Worm (Caenorhabditis elegans) whole organism, L1 larva: ENCODE data around the gene srh-44.
A peak's percentile ranks its signal among the peaks of the same experiment; 100 is the strongest.

ENCODE experiments used
- blmp-1 ChIP-seq: fragments of 150-350 bp; optimal IDR thresholded peaks from 2 replicates; lab custom pipeline; 2014; ENCODE audit warnings: missing biosample characterization, missing genetic modification characterization
- dsc-1 ChIP-seq: sonication (generic microtip); optimal IDR thresholded peaks from 2 replicates; lab custom pipeline; 2016; ENCODE audit warnings: mild to moderate bottlenecking, missing genetic modification characterization, missing compliant biosample characterization
- elt-3 ChIP-seq, 6 experiments: fragments of 150-350 bp in 1 of 6; sonication (generic microtip); optimal IDR thresholded peaks; 2 replicates each; lab custom pipeline; 2017 to 2018; ENCODE audit warnings: missing biosample characterization in 6 of 6, missing genetic modification characterization in 6 of 6, inconsistent platforms in 1 of 6
- fos-1 ChIP-seq: fragments of 150-350 bp; optimal IDR thresholded peaks from 2 replicates; lab custom pipeline; 2014; ENCODE audit warnings: missing biosample characterization, missing genetic modification characterization
- lin-13 ChIP-seq: fragments of 150-350 bp; optimal IDR thresholded peaks from 2 replicates; lab custom pipeline; 2014; ENCODE audit warnings: missing biosample characterization, missing genetic modification reagents, missing genetic modification characterization
- lin-15B ChIP-seq: fragments of 150-350 bp; sonication (generic microtip); optimal IDR thresholded peaks from 3 replicates; lab custom pipeline; 2014; ENCODE audit warnings: missing biosample characterization, missing genetic modification characterization
- lin-35 ChIP-seq, 2 experiments: fragments of 150-350 bp; optimal IDR thresholded peaks; 2 replicates each; lab custom pipeline; 2014; ENCODE audit warnings: missing biosample characterization in 2 of 2, missing genetic modification characterization in 2 of 2, missing genetic modification reagents in 2 of 2
- lin-39 ChIP-seq: fragments of 150-350 bp; optimal IDR thresholded peaks from 2 replicates; lab custom pipeline; 2014; ENCODE audit warnings: missing biosample characterization, missing genetic modification reagents, missing genetic modification characterization
- mdl-1 ChIP-seq, 2 experiments: fragments of 150-350 bp; optimal IDR thresholded peaks; 2 replicates each; lab custom pipeline; 2014 to 2017; ENCODE audit warnings: missing biosample characterization in 2 of 2, missing genetic modification characterization in 2 of 2, inconsistent platforms in 1 of 2
- nhr-12 ChIP-seq: sonication (generic microtip); optimal IDR thresholded peaks from 2 replicates; lab custom pipeline; 2017; ENCODE audit warnings: missing biosample characterization, missing genetic modification characterization

DNA sequence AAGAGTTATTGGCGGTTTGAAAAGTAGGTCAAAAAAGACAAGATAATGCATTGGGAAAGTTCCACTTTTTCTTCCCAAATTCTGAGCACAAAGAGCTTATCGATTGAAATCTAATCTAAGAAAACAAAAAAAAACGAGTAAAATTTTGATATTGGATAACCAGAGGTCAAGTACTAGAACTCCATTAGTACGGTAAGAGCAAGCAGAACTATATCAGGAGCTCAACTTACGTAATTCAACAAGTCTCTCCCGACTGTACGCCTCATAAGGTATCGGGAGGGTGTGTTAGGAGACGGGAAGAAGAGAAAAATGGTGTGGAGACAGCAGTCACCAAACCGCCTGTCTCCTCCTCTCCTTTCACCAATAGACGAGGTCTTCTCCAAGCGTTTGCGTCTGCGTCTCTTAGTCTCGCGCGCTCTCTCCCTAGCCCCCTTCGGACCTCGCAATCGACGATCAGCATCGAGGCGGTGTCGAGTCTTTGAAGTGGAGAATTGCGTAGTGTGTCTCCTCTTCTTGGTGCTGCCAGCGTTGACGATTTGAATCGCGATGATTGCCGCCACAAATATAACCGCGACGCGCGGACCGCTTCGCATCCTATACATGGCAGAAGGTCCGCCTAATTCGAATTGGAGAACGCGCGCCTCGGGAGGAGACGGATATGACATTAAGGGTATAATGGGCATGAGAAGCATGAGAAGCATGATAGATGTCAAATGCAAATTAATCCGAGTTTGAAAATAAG is 52.3 kb downstream of the srh-44 start, which contains the start of gene F54D5.5:
- TF ChIP-seq mdl-1 (tag; optimal IDR thresholded peaks at IDR 0.05; lab: Kevin White, UChicago) (no peak), lin-15B (tag; lab: Kevin White, UChicago) (no peak), lin-13 (GFP tag; lab: Kevin White, UChicago) (no peak), fos-1 (no peak), lin-39 (tag; lab: Kevin White, UChicago) (no peak), lin-35 (GFP tag; optimal IDR thresholded peaks at IDR 0.05; lab: Kevin White, UChicago) (peak; percentile 45 to 47), blmp-1 (tag; lab: Kevin White, UChicago) (no peak), elt-3 (tag; optimal IDR thresholded peaks at IDR 0.05; lab: Kevin White, UChicago) (no peak), nhr-12 (tag; lab: Kevin White, UChicago) (no peak), dsc-1 (tag; lab: Kevin White, UChicago) (no peak)
